Worm (Caenorhabditis elegans): ENCODE measurements around the gene C14C6.13.
A peak's percentile ranks its signal among the peaks of the same experiment; 100 is the strongest.

The C14C6.13 gene

DNA sequence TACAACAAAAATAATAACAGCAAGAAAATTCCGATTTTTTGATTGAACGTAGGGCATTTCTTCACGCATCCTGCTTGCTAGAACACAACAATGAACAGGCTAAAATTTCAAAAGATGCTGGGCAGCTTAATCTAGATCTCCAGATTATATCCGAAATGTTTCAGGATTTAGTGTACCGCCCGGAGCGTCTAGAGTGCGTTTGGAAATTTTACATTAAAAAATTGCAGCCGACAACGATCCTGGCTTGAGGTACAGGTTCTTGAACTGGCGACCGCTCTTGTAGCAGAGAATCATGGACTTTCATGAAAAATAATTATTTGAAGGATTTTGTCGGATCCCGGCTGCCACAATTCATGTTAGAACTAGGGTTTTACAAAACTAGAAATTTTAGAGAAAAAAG is 26.6 kb downstream of the C14C6.13 start, which contains the start of gene C14C6.6:
TSS of gene C14C6.6 (minus strand) at position 101 of the 400 bp plus-strand sequence.
- TF ChIP-seq hlh-17 (GFP tag; optimal IDR thresholded peaks at IDR 0.05; ENCODE audit: borderline replicate concordance), result no peak
- no peak for TF ChIP-seq hlh-4 (tag; optimal IDR thresholded peaks at IDR 0.05)
- TF ChIP-seq ceh-63 (GFP tag; optimal IDR thresholded peaks at IDR 0.05), result no peak
- TF ChIP-seq elt-2 (tag; optimal IDR thresholded peaks at IDR 0.05), result no peak
- no peak for TF ChIP-seq xbp-1 (tag; optimal IDR thresholded peaks at IDR 0.05)
- no peak for TF ChIP-seq sptf-1 (tag; optimal IDR thresholded peaks at IDR 0.05)
- no peak for TF ChIP-seq irx-1 (tag; optimal IDR thresholded peaks at IDR 0.05)
- TF ChIP-seq snpc-4 (tag; optimal IDR thresholded peaks at IDR 0.05), result no peak
- no peak for TF ChIP-seq C34B4.2 (tag; optimal IDR thresholded peaks at IDR 0.05)
- TF ChIP-seq ceh-88 (GFP tag; IDR thresholded peaks at IDR 0.05), result no peak
- TF ChIP-seq C04F5.9 (tag; optimal IDR thresholded peaks at IDR 0.05), result no peak
- no peak for TF ChIP-seq swsn-7 (tag; optimal IDR thresholded peaks at IDR 0.05)
- no peak for TF ChIP-seq mdl-1 (tag; optimal IDR thresholded peaks at IDR 0.05)
- TF ChIP-seq zag-1 (tag; optimal IDR thresholded peaks at IDR 0.05), result no peak
- no peak for TF ChIP-seq grh-1 (GFP tag; IDR thresholded peaks at IDR 0.05)
- TF ChIP-seq ztf-4 (tag; optimal IDR thresholded peaks at IDR 0.05), result no peak
- TF ChIP-seq nhr-76 (tag; optimal IDR thresholded peaks at IDR 0.05), result no peak
- no peak for TF ChIP-seq mep-1 (tag; optimal IDR thresholded peaks at IDR 0.05)
- TF ChIP-seq nhr-84 (tag; optimal IDR thresholded peaks at IDR 0.05), result no peak
- no peak for TF ChIP-seq unc-98 (GFP tag; IDR thresholded peaks at IDR 0.05)

DNA sequence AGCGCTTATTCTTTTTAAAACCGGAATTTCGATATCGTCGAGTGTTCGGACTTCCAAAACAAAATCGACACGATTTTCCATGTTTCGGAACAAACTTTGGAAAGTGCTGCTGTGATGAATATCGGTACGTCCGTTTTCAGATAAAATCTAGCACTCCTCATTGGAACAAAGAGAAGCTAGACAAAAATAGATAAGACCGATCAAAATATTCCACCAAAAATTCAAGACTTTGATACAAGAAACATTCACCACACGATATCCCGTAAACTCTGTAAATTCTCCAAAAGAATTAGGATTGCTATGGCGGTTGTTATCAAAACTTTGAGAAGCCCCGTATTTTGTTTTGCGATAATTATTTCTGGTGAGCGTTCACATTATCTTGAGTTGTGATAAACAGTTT is 31.4 kb downstream of the C14C6.13 start, which contains the start of gene C14C6.3:
TSS of gene C14C6.3 (plus strand) at position 301 of the 400 bp plus-strand sequence.
- TF ChIP-seq unc-86 (tag; optimal IDR thresholded peaks at IDR 0.05), result no peak
- TF ChIP-seq tlp-1 (tag; optimal IDR thresholded peaks at IDR 0.05), result no peak
- no peak for TF ChIP-seq fkh-4 (tag; optimal IDR thresholded peaks at IDR 0.05; ENCODE audit: borderline replicate concordance)
- no peak for TF ChIP-seq C34B4.2 (tag; optimal IDR thresholded peaks at IDR 0.05)
- TF ChIP-seq lin-35 (GFP tag; optimal IDR thresholded peaks at IDR 0.05), result no peak
- TF ChIP-seq swsn-7 (tag; optimal IDR thresholded peaks at IDR 0.05), result no peak
- TF ChIP-seq ceh-82 (tag; optimal IDR thresholded peaks at IDR 0.05), result no peak
- no peak for TF ChIP-seq ceh-88 (GFP tag; IDR thresholded peaks at IDR 0.05)

DNA sequence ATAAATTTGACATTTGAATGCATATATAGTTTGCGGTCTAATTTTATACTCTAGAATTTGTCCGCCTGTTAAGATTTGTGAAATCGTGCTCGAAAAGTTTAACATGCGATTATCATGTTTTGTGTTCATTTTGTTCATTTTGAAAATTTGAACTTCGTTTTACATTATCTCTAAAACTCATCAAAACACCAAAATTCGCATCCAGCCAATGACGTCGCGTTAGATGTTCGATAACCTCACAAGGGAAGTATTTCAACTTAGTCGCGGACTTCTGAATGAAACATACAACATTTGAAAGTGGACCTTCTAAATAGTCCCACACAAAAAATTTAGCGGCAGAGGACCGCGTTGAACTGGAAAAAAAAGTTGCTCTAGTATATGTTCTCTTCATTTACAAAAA is 33.1 kb downstream of the C14C6.13 start:
- TF ChIP-seq nhr-85 (tag) (peak; percentile 65), nhr-76 (tag; optimal IDR thresholded peaks at IDR 0.05) (no peak)

DNA sequence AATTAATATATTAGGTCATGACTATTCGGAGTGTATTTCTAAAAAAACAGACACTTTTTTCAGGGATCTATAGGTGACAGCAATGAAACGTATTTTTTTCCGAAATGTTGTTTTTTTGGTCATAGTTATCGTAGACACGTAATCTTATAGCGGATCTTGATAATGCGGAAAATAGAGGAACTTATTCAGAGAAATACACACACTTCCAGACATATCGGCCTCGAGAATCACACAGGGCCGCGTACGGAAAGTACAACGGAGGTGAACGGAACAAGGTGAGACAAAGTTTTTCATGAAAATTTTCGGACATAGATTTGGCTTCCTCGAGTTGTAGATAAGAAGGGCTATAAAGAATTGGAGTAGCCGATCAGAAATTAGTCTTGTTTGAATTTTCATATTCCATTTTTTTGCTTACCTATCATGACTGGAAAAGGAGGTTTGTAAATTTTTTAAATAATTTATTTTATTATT is 35.5 kb downstream of the C14C6.13 start, which contains the start of gene nhr-155:
TSS of gene nhr-155 (plus strand) at position 421 of the 471 bp plus-strand sequence.
- TF ChIP-seq nhr-85 (tag) (peak; percentile 20), lsy-2 (tag; optimal IDR thresholded peaks at IDR 0.05) (no peak)

DNA sequence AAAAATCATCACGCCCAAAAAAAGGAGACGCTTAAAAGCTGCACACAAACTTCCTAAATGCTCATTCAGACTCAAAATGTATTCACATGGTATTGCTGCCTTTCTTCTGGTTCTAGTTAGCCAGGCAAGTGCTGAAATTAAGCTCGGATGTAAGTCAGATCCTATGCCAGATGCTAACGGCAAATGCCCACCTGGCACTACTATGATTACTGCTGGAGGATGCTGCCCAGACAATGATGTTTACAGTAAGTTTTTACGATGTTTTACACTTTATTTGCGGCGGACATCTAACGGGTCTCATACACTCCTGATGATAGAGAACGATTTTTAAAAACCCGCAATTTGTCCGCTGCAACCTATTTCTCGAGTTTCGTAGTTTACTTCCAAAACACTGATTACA is 38.0 kb downstream of the C14C6.13 start, which contains the start of gene C14C6.5:
TSS of gene C14C6.5 (plus strand) at position 58 of the 400 bp plus-strand sequence.
- TF ChIP-seq nhr-84 (tag; optimal IDR thresholded peaks at IDR 0.05) (no peak), fkh-10 (GFP tag; optimal IDR thresholded peaks at IDR 0.05) (no peak), dpl-1 (GFP tag; optimal IDR thresholded peaks at IDR 0.05) (no peak), elt-2 (tag; optimal IDR thresholded peaks at IDR 0.05) (no peak)

DNA sequence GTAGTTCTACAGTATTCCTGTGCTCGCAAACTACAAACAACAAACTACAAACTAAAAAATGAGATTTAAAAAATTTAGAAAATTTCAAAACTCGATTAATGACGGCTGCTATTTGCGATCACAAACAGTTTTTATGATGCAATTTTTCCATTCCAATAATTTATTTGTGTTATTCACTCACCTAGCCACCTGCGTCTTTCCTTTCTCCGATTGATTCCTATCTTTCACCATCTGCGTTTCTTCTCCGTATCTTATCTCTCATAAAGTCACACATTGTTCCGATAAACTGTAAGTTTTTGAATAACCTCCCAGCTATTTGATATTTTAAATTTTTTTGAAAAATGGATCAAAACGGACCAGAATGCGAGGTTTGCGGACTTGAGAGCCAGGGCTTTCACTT is 40.4 kb downstream of the C14C6.13 start, which contains the start of gene nhr-132:
TSS of gene nhr-132 (plus strand) at position 271 of the 400 bp plus-strand sequence.
- TF ChIP-seq swsn-7 (tag; optimal IDR thresholded peaks at IDR 0.05), result no peak
- no peak for TF ChIP-seq hlh-4 (tag; optimal IDR thresholded peaks at IDR 0.05)
- TF ChIP-seq hpl-2 (GFP tag; optimal IDR thresholded peaks at IDR 0.05), result no peak
- TF ChIP-seq snu-23 (GFP tag; optimal IDR thresholded peaks at IDR 0.05), result peak; percentile 57
- peak; percentile 56 for TF ChIP-seq nhr-20 (tag; optimal IDR thresholded peaks at IDR 0.05)
- TF ChIP-seq ztf-11 (tag; optimal IDR thresholded peaks at IDR 0.05), result no peak
- no peak for TF ChIP-seq isw-1 (GFP tag; IDR thresholded peaks at IDR 0.05)
- TF ChIP-seq unc-98 (GFP tag; IDR thresholded peaks at IDR 0.05), result no peak
- no peak for TF ChIP-seq pag-3 (tag; optimal IDR thresholded peaks at IDR 0.05; ENCODE audit: borderline replicate concordance, insufficient read depth)
- TF ChIP-seq ces-1 (GFP tag; optimal IDR thresholded peaks at IDR 0.05), result no peak
- TF ChIP-seq lin-35 (GFP tag; optimal IDR thresholded peaks at IDR 0.05), result peak in 1 of 2 experiments; percentile 44
- TF ChIP-seq blmp-1 (tag; optimal IDR thresholded peaks at IDR 0.05), result peak; percentile 43
- no peak for TF ChIP-seq ets-5 (GFP tag; IDR thresholded peaks at IDR 0.05)
- no peak for TF ChIP-seq nhr-11 (tag; optimal IDR thresholded peaks at IDR 0.05)
- TF ChIP-seq C16A3.4 (tag; optimal IDR thresholded peaks at IDR 0.05), result no peak
- no peak for TF ChIP-seq egl-27 (tag; optimal IDR thresholded peaks at IDR 0.05)
- TF ChIP-seq rnt-1 (tag; optimal IDR thresholded peaks at IDR 0.05), result no peak
- no peak for TF ChIP-seq pax-3 (tag; optimal IDR thresholded peaks at IDR 0.05)
- TF ChIP-seq dpl-1 (GFP tag; optimal IDR thresholded peaks at IDR 0.05), result peak in 1 of 3 experiments; percentile 16
